Worm (Caenorhabditis elegans) whole organism, early embryonic: ENCODE data around the gene ZK1067.4.

ENCODE experiments used
- B0310.2 ChIP-seq: sonication (generic microtip); optimal IDR thresholded peaks from 2 replicates; lab custom pipeline; 2016; ENCODE audit warnings: mild to moderate bottlenecking, missing genetic modification characterization, missing compliant biosample characterization
- aly-1 ChIP-seq: sonication (generic microtip); optimal IDR thresholded peaks from 2 replicates; lab custom pipeline; 2016; ENCODE audit warnings: missing genetic modification characterization, missing compliant biosample characterization
- ama-1 ChIP-seq: fragments of 150-350 bp; optimal IDR thresholded peaks from 2 replicates; lab custom pipeline; 2014
- ets-7 ChIP-seq: sonication (generic microtip); optimal IDR thresholded peaks from 2 replicates; lab custom pipeline; 2016; ENCODE audit warnings: missing genotype, missing genetic modification characterization, missing compliant biosample characterization
- flt-1 ChIP-seq: fragments of 200-800 bp; sonication (Bioruptor generic); IDR thresholded peaks from 2 replicates; pipeline ENCODE4 v1.3.6; 2022; ENCODE audit warnings: missing genetic modification characterization, missing compliant biosample characterization
- hmbx-1 ChIP-seq: sonication (generic microtip); optimal IDR thresholded peaks from 2 replicates; lab custom pipeline; 2016; ENCODE audit warnings: mild to moderate bottlenecking, missing genetic modification characterization, missing compliant biosample characterization
- scrt-1 ChIP-seq: fragments of 200-800 bp; sonication (Bioruptor generic); IDR thresholded peaks from 2 replicates; pipeline ENCODE4 v1.3.6; 2022; ENCODE audit warnings: missing genetic modification characterization, missing compliant biosample characterization
- tra-4 ChIP-seq: sonication (generic microtip); optimal IDR thresholded peaks from 2 replicates; lab custom pipeline; 2017; ENCODE audit warnings: missing genetic modification characterization, missing compliant biosample characterization

DNA sequence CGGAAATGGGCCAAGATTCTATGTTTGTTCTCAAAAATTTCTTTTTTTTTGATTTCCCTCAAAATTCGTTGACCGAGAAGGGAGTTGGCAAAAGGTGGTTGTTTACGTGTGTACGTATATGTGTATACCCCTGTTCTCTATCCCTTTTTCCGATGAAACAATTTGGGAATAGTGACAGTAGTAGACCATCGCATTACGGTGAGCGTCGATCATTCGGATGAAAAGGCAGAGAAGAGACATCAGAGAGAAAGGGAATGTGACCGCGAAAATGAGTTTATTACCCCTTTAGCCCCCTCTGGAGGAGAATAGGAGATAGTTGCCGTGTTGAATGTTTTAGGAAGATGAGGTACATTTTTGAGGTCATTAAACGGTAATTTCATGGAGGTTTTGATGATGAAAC lies 49.9 kb downstream of the ZK1067.4 start:
- TF ChIP-seq ama-1 (lab: Kevin White, UChicago) (no peak), tra-4 (tag; lab: Kevin White, UChicago) (no peak), aly-1 (tag; lab: Kevin White, UChicago) (no peak), ets-7 (tag; lab: Kevin White, UChicago) (no peak), B0310.2 (tag; lab: Kevin White, UChicago) (no peak), hmbx-1 (tag; lab: Kevin White, UChicago) (no peak), flt-1 (GFP tag; lab: Robert Waterston, UW) (no peak), scrt-1 (GFP tag; lab: Robert Waterston, UW) (no peak)
